Worm (Caenorhabditis elegans): ENCODE results near the gene K01C8.2.

DNA sequence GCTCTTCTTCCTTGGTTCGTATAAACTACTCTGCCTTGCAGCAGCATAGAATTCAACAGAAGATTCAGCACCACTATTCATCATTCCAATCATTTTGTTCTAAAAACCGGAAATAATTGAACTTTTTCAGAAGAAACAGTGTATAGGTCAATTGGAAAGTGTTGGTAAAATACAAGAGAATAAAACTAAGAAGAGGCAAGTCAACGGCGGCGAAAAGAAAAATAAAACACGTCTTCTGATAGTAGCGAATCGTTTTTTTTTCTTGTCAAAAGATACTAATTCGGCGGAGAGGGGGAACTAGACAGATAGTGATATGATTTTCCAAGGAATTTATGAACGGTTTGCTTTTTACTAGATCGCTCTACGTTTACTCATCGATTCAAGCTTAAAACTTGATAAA, 10.2 kb downstream of the K01C8.2 start, which contains the start of gene F35C11.6:
- TF ChIP-seq Y67H2A.10 (GFP tag; conservative IDR thresholded peaks at IDR 0.05): no peak
- no peak for TF ChIP-seq lsl-1 (GFP tag; optimal IDR thresholded peaks at IDR 0.05)
- no peak for TF ChIP-seq snpc-4 (GFP tag; optimal IDR thresholded peaks at IDR 0.05)
- no peak for TF ChIP-seq snpc-4 (tag; optimal IDR thresholded peaks at IDR 0.05)
- TF ChIP-seq madf-6 (GFP tag; IDR thresholded peaks at IDR 0.05): no peak
- no peak for TF ChIP-seq aptf-3 (GFP tag; IDR thresholded peaks at IDR 0.05)
- TF ChIP-seq ceh-27 (GFP tag; optimal IDR thresholded peaks at IDR 0.05): no peak
- no peak for TF ChIP-seq lir-1 (GFP tag; conservative IDR thresholded peaks at IDR 0.05)
- TF ChIP-seq B0019.2 (GFP tag; conservative IDR thresholded peaks at IDR 0.05): no peak
- no peak for TF ChIP-seq tbx-9 (tag; optimal IDR thresholded peaks at IDR 0.05; ENCODE audit: borderline replicate concordance)

Measured in whole organism, young adult.